Worm (Caenorhabditis elegans) whole organism, L4 larva: ENCODE measurements around the gene F02D10.6.

Experiments used
- D1046.2 ChIP-seq: fragments of 200-800 bp; sonication (Bioruptor generic); IDR thresholded peaks from 2 replicates; pipeline ENCODE4 v1.3.6; 2022; ENCODE audit warnings: missing genetic modification characterization, missing compliant biosample characterization
- F44E2.7 ChIP-seq: fragments of 200-800 bp; sonication (Bioruptor generic); IDR thresholded peaks from 2 replicates; pipeline ENCODE4 v2.1.2; 2022; ENCODE audit warnings: missing genetic modification characterization, missing compliant biosample characterization
- T26A8.4 ChIP-seq: fragments of 200-800 bp; sonication (Bioruptor generic); IDR thresholded peaks from 2 replicates; pipeline ENCODE4 v1.3.6; 2022; ENCODE audit warnings: missing genetic modification characterization, missing compliant biosample characterization
- Y105C5A.15 ChIP-seq: fragments of 200-800 bp; sonication (Bioruptor generic); IDR thresholded peaks from 2 replicates; pipeline ENCODE4 v1.3.6; 2022; ENCODE audit warnings: missing genetic modification characterization, missing compliant biosample characterization
- Y75B8A.6 ChIP-seq: fragments of 200-800 bp; sonication (Bioruptor generic); IDR thresholded peaks from 2 replicates; pipeline ENCODE4 v1.3.6; 2022; ENCODE audit warnings: missing genetic modification reagents, missing genetic modification characterization, missing compliant biosample characterization
- ZK546.5 ChIP-seq, 2 experiments: sonication (generic microtip); optimal IDR thresholded peaks; 2 replicates each; lab custom pipeline; 2017; ENCODE audit warnings: missing biosample characterization in 2 of 2, missing genetic modification characterization in 2 of 2
- ceh-20 ChIP-seq: fragments of 200-800 bp; sonication (Bioruptor generic); IDR thresholded peaks from 2 replicates; pipeline ENCODE4 v1.3.6; 2022; ENCODE audit warnings: missing genetic modification reagents, missing genetic modification characterization, missing compliant biosample characterization
- ceh-28 ChIP-seq: fragments of 150-350 bp; optimal IDR thresholded peaks from 2 replicates; lab custom pipeline; 2014; ENCODE audit warnings: missing biosample characterization, missing genetic modification reagents, missing genetic modification characterization
- ceh-44 ChIP-seq: fragments of 200-800 bp; sonication (Bioruptor generic); IDR thresholded peaks from 2 replicates; pipeline ENCODE4 v1.3.6; 2022; ENCODE audit warnings: missing genetic modification reagents, missing genetic modification characterization, missing compliant biosample characterization
- ces-1 ChIP-seq: fragments of 150-350 bp; sonication (generic microtip); optimal IDR thresholded peaks from 4 replicates; lab custom pipeline; 2014; ENCODE audit warnings: missing biosample characterization, missing genetic modification reagents, missing genetic modification characterization
- cey-2 ChIP-seq: sonication (generic microtip); optimal IDR thresholded peaks from 3 replicates; lab custom pipeline; 2017; ENCODE audit warnings: missing genetic modification characterization, mild to moderate bottlenecking, missing compliant biosample characterization, antibody characterized with exemption, borderline replicate concordance; ENCODE audit not compliant: insufficient read depth
- ctbp-1 ChIP-seq: fragments of 200-800 bp; sonication (Bioruptor generic); IDR thresholded peaks from 2 replicates; pipeline ENCODE4 v1.3.6; 2022; ENCODE audit warnings: missing genetic modification reagents, missing genetic modification characterization, missing compliant biosample characterization
- daf-16 ChIP-seq, 3 experiments: sonication (generic microtip); optimal IDR thresholded peaks; 2 replicates each; lab custom pipeline; 2016 to 2017; ENCODE audit warnings: missing genetic modification characterization in 3 of 3, missing genetic modification reagents in 3 of 3, mild to moderate bottlenecking in 2 of 3, missing compliant biosample characterization in 2 of 3, missing biosample characterization in 1 of 3, moderate library complexity in 1 of 3
- daf-19 ChIP-seq: fragments of 200-800 bp; sonication (Bioruptor generic); conservative IDR thresholded peaks from 2 replicates; pipeline ENCODE4 v1.3.6; 2022; ENCODE audit warnings: missing genetic modification characterization, missing compliant biosample characterization
- egl-43 ChIP-seq: fragments of 200-800 bp; sonication (Bioruptor generic); IDR thresholded peaks from 2 replicates; pipeline ENCODE4 v1.3.6; 2022; ENCODE audit warnings: missing genetic modification reagents, missing genetic modification characterization, missing compliant biosample characterization
- fkh-10 ChIP-seq: fragments of 150-350 bp; optimal IDR thresholded peaks from 2 replicates; lab custom pipeline; 2014; ENCODE audit warnings: missing biosample characterization, missing genetic modification reagents, missing genetic modification characterization
- fos-1 ChIP-seq: fragments of 150-350 bp; optimal IDR thresholded peaks from 2 replicates; lab custom pipeline; 2014; ENCODE audit warnings: missing biosample characterization, missing genetic modification characterization
- gei-8 ChIP-seq: fragments of 200-800 bp; sonication (Bioruptor generic); optimal IDR thresholded peaks from 2 replicates; lab custom pipeline; 2018; ENCODE audit warnings: mild to moderate bottlenecking, missing genetic modification characterization, missing compliant biosample characterization
- hif-1 ChIP-seq, 2 experiments: sonication (generic microtip); optimal IDR thresholded peaks; 2 replicates each; lab custom pipeline; 2016 to 2017; ENCODE audit warnings: missing compliant biosample characterization in 2 of 2, missing genetic modification characterization in 2 of 2, missing genetic modification reagents in 2 of 2, missing genotype in 2 of 2, mild to moderate bottlenecking in 1 of 2
- hlh-11 ChIP-seq: fragments of 200-800 bp; sonication (Bioruptor generic); optimal IDR thresholded peaks from 2 replicates; lab custom pipeline; 2018; ENCODE audit warnings: mild to moderate bottlenecking, missing genetic modification characterization, missing compliant biosample characterization
- hmg-1.1 ChIP-seq: fragments of 200-800 bp; sonication (Bioruptor generic); IDR thresholded peaks from 2 replicates; pipeline ENCODE4 v1.3.6; 2022; ENCODE audit warnings: missing genetic modification reagents, missing genetic modification characterization, missing compliant biosample characterization
- lin-29 ChIP-seq: fragments of 200-800 bp; sonication (Bioruptor generic); IDR thresholded peaks from 2 replicates; pipeline ENCODE4 v1.3.6; 2022; ENCODE audit warnings: missing genetic modification reagents, missing genetic modification characterization, missing compliant biosample characterization
- lin-39 ChIP-seq: fragments of 150-350 bp; optimal IDR thresholded peaks from 2 replicates; lab custom pipeline; 2014; ENCODE audit warnings: missing biosample characterization, missing genetic modification reagents, missing genetic modification characterization
- lir-3 ChIP-seq: sonication (generic microtip); optimal IDR thresholded peaks from 2 replicates; lab custom pipeline; 2016; ENCODE audit warnings: mild to moderate bottlenecking, missing genetic modification characterization, missing compliant biosample characterization
- madf-5 ChIP-seq, 2 experiments: fragments of 200-800 bp; sonication (Bioruptor generic); IDR thresholded peaks; 2 replicates each; pipeline ENCODE4 v1.3.6; 2022; ENCODE audit warnings: missing compliant biosample characterization in 2 of 2, missing genetic modification characterization in 2 of 2
- mdl-1 ChIP-seq, 2 experiments: fragments of 150-350 bp in 1 of 2; sonication (generic microtip) in 1 of 2; optimal IDR thresholded peaks; 2 replicates each; lab custom pipeline; 2014 to 2017; ENCODE audit warnings: missing biosample characterization in 2 of 2, missing genetic modification characterization in 2 of 2
- mes-2 ChIP-seq: sonication (generic microtip); optimal IDR thresholded peaks from 2 replicates; lab custom pipeline; 2016; ENCODE audit warnings: missing genotype, mild to moderate bottlenecking, missing genetic modification characterization, missing compliant biosample characterization; ENCODE audit not compliant: poor library complexity, severe bottlenecking
- mxl-3 ChIP-seq: fragments of 200-800 bp; sonication (Bioruptor generic); optimal IDR thresholded peaks from 2 replicates; lab custom pipeline; 2018; ENCODE audit warnings: mild to moderate bottlenecking, missing genetic modification characterization, missing compliant biosample characterization
- nhr-237 ChIP-seq: sonication (generic microtip); optimal IDR thresholded peaks from 2 replicates; lab custom pipeline; 2017; ENCODE audit warnings: missing biosample characterization, missing genetic modification characterization
- nhr-42 ChIP-seq: fragments of 200-800 bp; sonication (Bioruptor generic); IDR thresholded peaks from 2 replicates; pipeline ENCODE4 v1.3.6; 2022; ENCODE audit warnings: missing genetic modification characterization, missing compliant biosample characterization
- nhr-48 ChIP-seq: sonication (generic microtip); optimal IDR thresholded peaks from 2 replicates; lab custom pipeline; 2016; ENCODE audit warnings: mild to moderate bottlenecking, missing genetic modification characterization, missing compliant biosample characterization
- nhr-6 ChIP-seq: fragments of 150-350 bp; optimal IDR thresholded peaks from 2 replicates; lab custom pipeline; 2014; ENCODE audit warnings: missing biosample characterization, missing genetic modification characterization
- php-3 ChIP-seq: fragments of 200-800 bp; sonication (Bioruptor generic); IDR thresholded peaks from 2 replicates; pipeline ENCODE4 v1.3.6; 2022; ENCODE audit warnings: missing genetic modification reagents, missing genetic modification characterization, missing compliant biosample characterization
- rbr-2 ChIP-seq: sonication (generic microtip); optimal IDR thresholded peaks from 2 replicates; lab custom pipeline; 2016; ENCODE audit warnings: missing genotype, missing genetic modification characterization, missing compliant biosample characterization
- sdz-12 ChIP-seq: fragments of 200-800 bp; sonication (Bioruptor generic); optimal IDR thresholded peaks from 2 replicates; lab custom pipeline; 2018; ENCODE audit warnings: mild to moderate bottlenecking, missing genetic modification characterization, missing compliant biosample characterization
- skn-1 ChIP-seq: fragments of 150-350 bp; optimal IDR thresholded peaks from 2 replicates; lab custom pipeline; 2014; ENCODE audit warnings: missing biosample characterization, missing genetic modification characterization
- snpc-1.2 ChIP-seq: fragments of 200-800 bp; sonication (Bioruptor generic); IDR thresholded peaks from 2 replicates; pipeline ENCODE4 v1.3.6; 2022; ENCODE audit warnings: missing genetic modification reagents, missing genetic modification characterization, missing compliant biosample characterization
- tag-97 ChIP-seq: fragments of 200-800 bp; sonication (Bioruptor generic); IDR thresholded peaks from 2 replicates; pipeline ENCODE4 v1.3.6; 2022; ENCODE audit warnings: missing genetic modification characterization, missing compliant biosample characterization
- zag-1 ChIP-seq: fragments of 150-350 bp; optimal IDR thresholded peaks from 2 replicates; lab custom pipeline; 2014; ENCODE audit warnings: missing biosample characterization, missing genetic modification characterization
- zfp-2 ChIP-seq: sonication (generic microtip); optimal IDR thresholded peaks from 2 replicates; lab custom pipeline; 2016; ENCODE audit warnings: mild to moderate bottlenecking, missing genetic modification characterization, missing compliant biosample characterization
- zfp-3 ChIP-seq: fragments of 200-800 bp; sonication (Bioruptor generic); conservative IDR thresholded peaks from 2 replicates; pipeline ENCODE4 v1.3.6; 2022; ENCODE audit warnings: missing genetic modification reagents, missing genetic modification characterization, missing compliant biosample characterization
- zip-11 ChIP-seq: fragments of 200-800 bp; sonication (Bioruptor generic); IDR thresholded peaks from 2 replicates; pipeline ENCODE4 v1.3.6; 2022; ENCODE audit warnings: missing genetic modification characterization, missing compliant biosample characterization
- zip-2 ChIP-seq: fragments of 150-350 bp; optimal IDR thresholded peaks from 2 replicates; lab custom pipeline; 2014; ENCODE audit warnings: missing biosample characterization, missing genetic modification characterization

Gene F02D10.6

ce11 chrX:13442446-13442845 lies 9.0 kb downstream of the F02D10.6 start (continued):
- TF ChIP-seq Y105C5A.15 (0 out of 2 replicates have a peak, but pooled peaks have one; percentile 63), lin-39 (no peak), nhr-237 (tag; lab: Kevin White, UChicago) (no peak), madf-5 (GFP tag; IDR thresholded peaks at IDR 0.05; lab: Robert Waterston, UW) (0 out of 4 replicates have a peak, but pooled peaks of 1 of the 2 experiments have one; percentile 39), ctbp-1 (GFP tag; lab: Robert Waterston, UW) (0 out of 2 replicates have a peak, but pooled peaks have one; percentile 14), Y75B8A.6 (GFP tag; lab: Robert Waterston, UW) (no peak), php-3 (peak; percentile 27; the same call in 1 of the 2 replicates), lir-3 (tag; lab: Kevin White, UChicago) (no peak), nhr-42 (GFP tag; lab: Robert Waterston, UW) (0 out of 2 replicates have a peak, but pooled peaks have one; percentile 67), zfp-3 (peak; percentile 37; the same call in 1 of the 2 replicates), cey-2 (tag; lab: Kevin White, UChicago) (no peak), zip-2 (tag; lab: Kevin White, UChicago) (peak; percentile 23), ZK546.5 (tag; optimal IDR thresholded peaks at IDR 0.05; lab: Kevin White, UChicago) (no peak), daf-19 (GFP tag; lab: Robert Waterston, UW) (no peak), sdz-12 (GFP tag; lab: Kevin White, UChicago) (no peak), F44E2.7 (GFP tag; lab: Robert Waterston, UW) (no peak), hif-1 (tag; optimal IDR thresholded peaks at IDR 0.05; lab: Kevin White, UChicago) (no peak), ceh-20 (peak; percentile 62; the same call in 1 of the 2 replicates), ceh-44 (GFP tag; lab: Robert Waterston, UW) (0 out of 2 replicates have a peak, but pooled peaks have one; percentile 40), hmg-1.1 (GFP tag; lab: Robert Waterston, UW) (peak; percentile 89), fos-1 (tag; lab: Kevin White, UChicago) (no peak), egl-43 (GFP tag; lab: Robert Waterston, UW) (peak; percentile 83), mes-2 (tag; lab: Kevin White, UChicago) (peak; percentile 79), fkh-10 (GFP tag; lab: Kevin White, UChicago) (peak; percentile 32), ces-1 (GFP tag; lab: Kevin White, UChicago) (no peak), nhr-48 (peak; percentile 31), zag-1 (tag; lab: Kevin White, UChicago) (no peak), mdl-1 (tag; optimal IDR thresholded peaks at IDR 0.05; lab: Kevin White, UChicago) (peak in 1 of 2 experiments; percentile 29), lin-29 (0 out of 2 replicates have a peak, but pooled peaks have one; percentile 44), rbr-2 (tag; lab: Kevin White, UChicago) (peak; percentile 74), skn-1 (tag; lab: Kevin White, UChicago) (no peak), hlh-11 (tag; lab: Kevin White, UChicago) (peak; percentile 47), tag-97 (GFP tag; lab: Robert Waterston, UW) (no peak), daf-16 (GFP tag; optimal IDR thresholded peaks at IDR 0.05; lab: Kevin White, UChicago) (peak; percentile 0 to 37), daf-16 (tag; optimal IDR thresholded peaks at IDR 0.05; lab: Kevin White, UChicago) (peak; percentile 52), D1046.2 (GFP tag; lab: Robert Waterston, UW) (0 out of 2 replicates have a peak, but pooled peaks have one; percentile 69), zip-11 (GFP tag; lab: Robert Waterston, UW) (0 out of 2 replicates have a peak, but pooled peaks have one; percentile 27), T26A8.4 (peak; percentile 74), gei-8 (GFP tag; lab: Kevin White, UChicago) (no peak), mxl-3 (GFP tag; lab: Kevin White, UChicago) (peak; percentile 38), ceh-28 (tag; lab: Kevin White, UChicago) (no peak), snpc-1.2 (peak; percentile 81), zfp-2 (tag; lab: Kevin White, UChicago) (no peak), nhr-6 (tag; lab: Kevin White, UChicago) (peak; percentile 16)
